Worm (Caenorhabditis elegans): Measurements from ENCODE around the gene odr-8.
A peak's percentile ranks its signal among the peaks of the same experiment; 100 is the strongest.

The odr-8 gene

ce11 chrIV:6582604-6583003 lies at the start of gene odr-8:
TSS of gene odr-8 (minus strand) at chrIV:6582704.
- no peak for TF ChIP-seq lin-11 (tag; optimal IDR thresholded peaks at IDR 0.05)
- no peak for TF ChIP-seq mdl-1 (tag; optimal IDR thresholded peaks at IDR 0.05)
- TF ChIP-seq ztf-11 (tag; optimal IDR thresholded peaks at IDR 0.05), result no peak
- no peak for TF ChIP-seq nhr-25 (tag; optimal IDR thresholded peaks at IDR 0.05)
- TF ChIP-seq elt-1 (tag; optimal IDR thresholded peaks at IDR 0.05), result no peak
- TF ChIP-seq R02D3.7 (tag; optimal IDR thresholded peaks at IDR 0.05), result no peak
- no peak for TF ChIP-seq ceh-16 (tag; optimal IDR thresholded peaks at IDR 0.05)
- TF ChIP-seq sem-4 (tag; optimal IDR thresholded peaks at IDR 0.05), result no peak
- TF ChIP-seq egl-27 (tag; optimal IDR thresholded peaks at IDR 0.05), result no peak
- no peak for TF ChIP-seq skn-1 (tag; optimal IDR thresholded peaks at IDR 0.05)
- TF ChIP-seq nhr-6 (tag; optimal IDR thresholded peaks at IDR 0.05), result no peak
- no peak for TF ChIP-seq lin-13 (GFP tag; optimal IDR thresholded peaks at IDR 0.05)
- TF ChIP-seq Y55F3AM.14 (GFP tag; optimal IDR thresholded peaks at IDR 0.05), result no peak
- TF ChIP-seq nhr-12 (tag; optimal IDR thresholded peaks at IDR 0.05), result no peak
- TF ChIP-seq peb-1 (tag; optimal IDR thresholded peaks at IDR 0.05), result no peak

- TF ChIP-seq nhr-77 (tag; optimal IDR thresholded peaks at IDR 0.05), result no peak
- no peak for TF ChIP-seq zag-1 (tag; optimal IDR thresholded peaks at IDR 0.05)
- TF ChIP-seq nhr-25 (tag; optimal IDR thresholded peaks at IDR 0.05), result no peak
- TF ChIP-seq F13H6.1 (tag; optimal IDR thresholded peaks at IDR 0.05), result peak; percentile 74
- TF ChIP-seq gmeb-1 (tag; optimal IDR thresholded peaks at IDR 0.05), result peak; percentile 94
- peak; percentile 82 for TF ChIP-seq sma-9 (GFP tag; optimal IDR thresholded peaks at IDR 0.05)
- TF ChIP-seq sma-9 (tag; optimal IDR thresholded peaks at IDR 0.05), result no peak
- TF ChIP-seq sma-3 (GFP tag; optimal IDR thresholded peaks at IDR 0.05), result peak; percentile 80
- no peak for TF ChIP-seq nhr-11 (tag; optimal IDR thresholded peaks at IDR 0.05)
- TF ChIP-seq elt-1 (tag; optimal IDR thresholded peaks at IDR 0.05), result no peak
- TF ChIP-seq lsy-2 (tag; optimal IDR thresholded peaks at IDR 0.05), result peak; percentile 59 to 81
- TF ChIP-seq unc-62 (GFP tag; optimal IDR thresholded peaks at IDR 0.05), result no peak
- no peak for TF ChIP-seq nhr-6 (tag; optimal IDR thresholded peaks at IDR 0.05)
- TF ChIP-seq snpc-4 (tag; optimal IDR thresholded peaks at IDR 0.05), result no peak
- no peak for TF ChIP-seq blmp-1 (tag; optimal IDR thresholded peaks at IDR 0.05; ENCODE audit: insufficient read depth)
- no peak for TF ChIP-seq skn-1 (tag; optimal IDR thresholded peaks at IDR 0.05)
- TF ChIP-seq lin-11 (tag; optimal IDR thresholded peaks at IDR 0.05), result peak; percentile 33
- TF ChIP-seq mbf-1 (tag; optimal IDR thresholded peaks at IDR 0.05), result no peak
- TF ChIP-seq peb-1 (tag; optimal IDR thresholded peaks at IDR 0.05), result no peak
- no peak for TF ChIP-seq lin-39 (tag; optimal IDR thresholded peaks at IDR 0.05)
- TF ChIP-seq nhr-237 (tag; optimal IDR thresholded peaks at IDR 0.05), result no peak
- TF ChIP-seq crh-2 (tag; optimal IDR thresholded peaks at IDR 0.05), result peak; percentile 61
- peak; percentile 63 for TF ChIP-seq C34F6.9 (tag; optimal IDR thresholded peaks at IDR 0.05)
- no peak for TF ChIP-seq ceh-82 (tag; optimal IDR thresholded peaks at IDR 0.05)
- TF ChIP-seq unc-55 (GFP tag; optimal IDR thresholded peaks at IDR 0.05), result peak; percentile 85
- no peak for TF ChIP-seq ztf-1 (GFP tag; conservative IDR thresholded peaks at IDR 0.05)
- no peak for TF ChIP-seq aly-2 (tag; optimal IDR thresholded peaks at IDR 0.05)
- no peak for TF ChIP-seq nhr-129 (tag; optimal IDR thresholded peaks at IDR 0.05)
- TF ChIP-seq Y55F3AM.14 (GFP tag; optimal IDR thresholded peaks at IDR 0.05), result no peak
- TF ChIP-seq fos-1 (tag; optimal IDR thresholded peaks at IDR 0.05), result peak; percentile 6
- TF ChIP-seq ZK546.5 (tag; optimal IDR thresholded peaks at IDR 0.05), result no peak
- TF ChIP-seq ztf-11 (tag; optimal IDR thresholded peaks at IDR 0.05), result no peak
- peak; percentile 11 for TF ChIP-seq R02D3.7 (tag; optimal IDR thresholded peaks at IDR 0.05)
- TF ChIP-seq ama-1 (optimal IDR thresholded peaks at IDR 0.05), result no peak
- no peak for TF ChIP-seq nhr-12 (tag; optimal IDR thresholded peaks at IDR 0.05)
- no peak for TF ChIP-seq alr-1 (tag; optimal IDR thresholded peaks at IDR 0.05)
- TF ChIP-seq mdl-1 (tag; optimal IDR thresholded peaks at IDR 0.05), result no peak
- no peak for TF ChIP-seq sem-4 (tag; optimal IDR thresholded peaks at IDR 0.05)
- no peak for TF ChIP-seq egl-27 (tag; optimal IDR thresholded peaks at IDR 0.05)
- no peak for TF ChIP-seq ztf-4 (tag; optimal IDR thresholded peaks at IDR 0.05)
- no peak for TF ChIP-seq unc-39 (tag; optimal IDR thresholded peaks at IDR 0.05)
- TF ChIP-seq ceh-16 (tag; optimal IDR thresholded peaks at IDR 0.05), result no peak
- TF ChIP-seq elt-3 (tag; optimal IDR thresholded peaks at IDR 0.05), result no peak
- peak; percentile 27 for TF ChIP-seq mab-5 (tag; optimal IDR thresholded peaks at IDR 0.05)
- no peak for TF ChIP-seq nhr-10 (tag; optimal IDR thresholded peaks at IDR 0.05)
- peak; percentile 32 for TF ChIP-seq nhr-21 (tag; optimal IDR thresholded peaks at IDR 0.05)
- TF ChIP-seq nhr-23 (tag; optimal IDR thresholded peaks at IDR 0.05), result no peak
- TF ChIP-seq dmd-4 (tag; optimal IDR thresholded peaks at IDR 0.05), result no peak
- TF ChIP-seq lin-13 (GFP tag; optimal IDR thresholded peaks at IDR 0.05), result peak; percentile 69
These were observed 49.3 kb upstream of the odr-8 start, which contains the start of the genes cest-5.1 and C01B10.9 for ce11 chrIV:6631704-6632272. TSS of gene cest-5.1 (minus strand) at chrIV:6631754. TSS of gene C01B10.9 (plus strand) at chrIV:6632222.

All from whole organism, L2 larva.